Fruit fly (Drosophila melanogaster): ENCODE results near the gene CG11878.

DNA sequence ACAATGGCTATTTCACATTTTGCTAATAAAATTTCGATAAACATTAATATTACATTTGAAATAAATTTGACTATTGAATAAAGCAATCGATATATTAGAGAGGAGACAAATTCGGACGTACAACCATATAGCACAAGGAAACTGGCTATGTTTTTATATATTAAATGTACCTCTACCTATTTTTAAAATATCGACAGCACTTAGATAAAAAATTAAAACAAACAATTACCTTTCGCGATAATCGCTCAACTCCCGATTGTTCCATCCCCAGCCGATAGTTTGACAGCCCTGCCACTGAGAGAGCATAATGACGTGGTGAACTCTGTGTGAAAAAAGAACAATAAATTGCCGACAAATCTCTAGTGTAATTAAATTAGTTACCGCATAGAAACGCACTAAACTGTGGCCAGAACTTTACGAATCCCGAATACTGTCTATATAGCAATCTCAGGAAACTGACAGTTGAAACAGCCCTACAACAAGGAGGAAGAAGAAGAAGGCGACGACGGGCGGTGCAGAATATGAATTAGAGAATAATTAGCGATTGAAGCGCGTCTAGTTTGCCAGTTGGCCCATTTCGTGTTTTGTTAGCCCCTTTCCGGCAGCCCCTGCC lies 14.9 kb upstream of the CG11878 start, which contains the start of gene CG11857:
- peak; percentile 98 for TF ChIP-seq Oaz (GFP tag; IDR thresholded peaks at IDR 0.05)
- TF ChIP-seq Lpt (GFP tag; optimal IDR thresholded peaks at IDR 0.05) = no peak
- TF ChIP-seq hb (GFP tag; IDR thresholded peaks at IDR 0.05; ENCODE audit: partially characterized antibody) = peak; percentile 100
- peak; percentile 78 for TF ChIP-seq fd64A (GFP tag; optimal IDR thresholded peaks at IDR 0.05)
- peak; percentile 97 for TF ChIP-seq CG13894 (tag; optimal IDR thresholded peaks at IDR 0.05)
- TF ChIP-seq cg (GFP tag; optimal IDR thresholded peaks at IDR 0.05) = no peak
- peak; percentile 96 for TF ChIP-seq aop (GFP tag; IDR thresholded peaks at IDR 0.05)
- TF ChIP-seq ab (GFP tag; optimal IDR thresholded peaks at IDR 0.05) = peak; percentile 91
